Worm (Caenorhabditis elegans) whole organism, midembryonic: ENCODE results near the gene copb-1.
A peak's percentile ranks its signal among the peaks of the same experiment; 100 is the strongest.

Experiments
- T22C8.4 ChIP-seq: fragments of 200-800 bp; sonication (Bioruptor generic); IDR thresholded peaks from 2 replicates; pipeline ENCODE4 v1.3.6; 2022; ENCODE audit warnings: missing genetic modification characterization, missing compliant biosample characterization
- cog-1 ChIP-seq: sonication (generic microtip); optimal IDR thresholded peaks from 2 replicates; lab custom pipeline; 2016; ENCODE audit warnings: missing genetic modification characterization, missing compliant biosample characterization
- flt-1 ChIP-seq: fragments of 200-800 bp; sonication (Bioruptor generic); IDR thresholded peaks from 2 replicates; pipeline ENCODE4 v1.3.6; 2022; ENCODE audit warnings: missing genetic modification characterization, missing compliant biosample characterization
- klf-2 ChIP-seq: fragments of 200-800 bp; sonication (Bioruptor generic); conservative IDR thresholded peaks from 2 replicates; pipeline ENCODE4 v1.3.6; 2022; ENCODE audit warnings: missing genetic modification reagents, missing genetic modification characterization, missing compliant biosample characterization
- med-1 ChIP-seq: sonication (generic microtip); optimal IDR thresholded peaks from 2 replicates; lab custom pipeline; 2017; ENCODE audit warnings: missing genetic modification characterization, mild to moderate bottlenecking, missing compliant biosample characterization, antibody characterized with exemption, missing genetic modification reagents; ENCODE audit not compliant: insufficient read depth
- ref-1 ChIP-seq: fragments of 200-800 bp; sonication (Bioruptor generic); conservative IDR thresholded peaks from 2 replicates; pipeline ENCODE4 v1.3.6; 2022; ENCODE audit warnings: missing genetic modification reagents, missing genetic modification characterization, missing compliant biosample characterization
- tab-1 ChIP-seq: fragments of 200-800 bp; sonication (Bioruptor generic); IDR thresholded peaks from 2 replicates; pipeline ENCODE4 v1.3.6; 2022; ENCODE audit warnings: missing genetic modification characterization, missing compliant biosample characterization
- ztf-23 ChIP-seq: fragments of 200-800 bp; sonication (Bioruptor generic); IDR thresholded peaks from 2 replicates; pipeline ENCODE4 v1.3.6; 2022; ENCODE audit warnings: missing genetic modification reagents, missing genetic modification characterization, missing compliant biosample characterization
- ztf-29 ChIP-seq: fragments of 200-800 bp; sonication (Bioruptor generic); IDR thresholded peaks from 2 replicates; pipeline ENCODE4 v1.3.6; 2022; ENCODE audit warnings: missing genetic modification reagents, missing genetic modification characterization, missing compliant biosample characterization

copb-1 gene

ce11 chrII:3100546-3100945 is 21.9 kb downstream of the copb-1 start, which contains the start of gene srg-24:
srg-24 (minus strand) TSS chrII:3100646.
- TF ChIP-seq klf-2 (no peak), ztf-23 (no peak), tab-1 (GFP tag; lab: Robert Waterston, UW) (no peak), med-1 (GFP tag; lab: Kevin White, UChicago) (no peak), ztf-29 (GFP tag; lab: Robert Waterston, UW) (no peak), cog-1 (tag; lab: Kevin White, UChicago) (no peak), ref-1 (GFP tag; lab: Robert Waterston, UW) (no peak), flt-1 (no peak), T22C8.4 (GFP tag; lab: Robert Waterston, UW) (no peak)

- TF ChIP-seq ztf-23 (no peak), ref-1 (GFP tag; lab: Robert Waterston, UW) (no peak), cog-1 (tag; lab: Kevin White, UChicago) (no peak), klf-2 (no peak), T22C8.4 (GFP tag; lab: Robert Waterston, UW) (no peak), flt-1 (no peak), ztf-29 (GFP tag; lab: Robert Waterston, UW) (no peak), med-1 (GFP tag; lab: Kevin White, UChicago) (no peak), tab-1 (GFP tag; lab: Robert Waterston, UW) (no peak)
Observed at ce11 chrII:3102018-3102417, 23.4 kb downstream of the copb-1 start, which contains the start of gene clec-121. clec-121 (plus strand) TSS chrII:3102318.

DNA sequence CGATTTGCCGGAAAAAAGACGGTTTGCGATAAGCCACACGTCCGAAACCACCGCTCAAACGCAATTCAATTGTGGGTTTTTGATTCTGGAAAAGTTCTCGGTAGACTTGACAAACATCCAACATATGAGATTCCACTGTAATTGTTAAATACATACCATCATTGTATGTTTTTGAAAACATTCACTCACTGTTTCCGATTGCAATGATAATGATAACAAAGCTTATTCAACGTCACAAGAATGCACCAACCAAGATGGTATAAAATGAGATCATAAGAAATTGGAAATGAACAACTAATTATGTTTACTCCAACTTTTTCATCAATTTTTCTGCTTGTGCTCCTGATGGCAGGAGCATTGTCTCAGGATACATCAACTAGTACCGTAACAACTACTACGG is 27.2 kb downstream of the copb-1 start, which contains the start of gene clec-122:
TSS of gene clec-122 (plus strand) at position 301 of the 400 bp plus-strand sequence.
- TF ChIP-seq med-1 (GFP tag; lab: Kevin White, UChicago), result no peak
- TF ChIP-seq ztf-23, result no peak
- no peak for TF ChIP-seq cog-1 (tag; lab: Kevin White, UChicago)
- TF ChIP-seq tab-1 (GFP tag; lab: Robert Waterston, UW), result no peak
- TF ChIP-seq T22C8.4 (GFP tag; lab: Robert Waterston, UW), result no peak
- TF ChIP-seq flt-1, result no peak
- no peak for TF ChIP-seq ztf-29 (GFP tag; lab: Robert Waterston, UW)
- no peak for TF ChIP-seq klf-2
- no peak for TF ChIP-seq ref-1 (GFP tag; lab: Robert Waterston, UW)

- TF ChIP-seq tab-1 (GFP tag; lab: Robert Waterston, UW), result 0 out of 2 replicates have a peak, but pooled peaks have one; percentile 47
- no peak for TF ChIP-seq ztf-23
- no peak for TF ChIP-seq klf-2
- TF ChIP-seq cog-1 (tag; lab: Kevin White, UChicago), result no peak
Observed at ce11 chrII:3108101-3108500, 29.5 kb downstream of the copb-1 start.

ce11 chrII:3109533-3109932 is 30.9 kb downstream of the copb-1 start:
- no peak for TF ChIP-seq tab-1 (GFP tag; lab: Robert Waterston, UW)
- TF ChIP-seq klf-2, result no peak
- TF ChIP-seq ref-1 (GFP tag; lab: Robert Waterston, UW), result no peak
- no peak for TF ChIP-seq med-1 (GFP tag; lab: Kevin White, UChicago)
- no peak for TF ChIP-seq ztf-23

ce11 chrII:3110099-3110498 is 31.5 kb downstream of the copb-1 start:
- TF ChIP-seq ztf-23 (no peak), T22C8.4 (GFP tag; lab: Robert Waterston, UW) (no peak), med-1 (GFP tag; lab: Kevin White, UChicago) (no peak), ref-1 (GFP tag; lab: Robert Waterston, UW) (no peak), cog-1 (tag; lab: Kevin White, UChicago) (no peak), ztf-29 (GFP tag; lab: Robert Waterston, UW) (no peak), tab-1 (GFP tag; lab: Robert Waterston, UW) (no peak), flt-1 (no peak), klf-2 (no peak)

ce11 chrII:3111147-3111546 is 32.6 kb downstream of the copb-1 start, which contains the start of gene Y25C1A.13:
Y25C1A.13 (minus strand) TSS chrII:3111247.
- TF ChIP-seq klf-2, result no peak

- TF ChIP-seq ztf-29 (GFP tag; lab: Robert Waterston, UW) (no peak), ref-1 (GFP tag; lab: Robert Waterston, UW) (no peak), cog-1 (tag; lab: Kevin White, UChicago) (no peak), tab-1 (GFP tag; lab: Robert Waterston, UW) (no peak), T22C8.4 (GFP tag; lab: Robert Waterston, UW) (no peak), flt-1 (no peak), ztf-23 (no peak)
Observed at ce11 chrII:3112313-3112712, 33.7 kb downstream of the copb-1 start, which contains the start of gene Y25C1A.2. Y25C1A.2 (plus strand) TSS chrII:3112613.

ce11 chrII:3113289-3113688 is 34.7 kb downstream of the copb-1 start:
- TF ChIP-seq tab-1 (GFP tag; lab: Robert Waterston, UW), result 0 out of 2 replicates have a peak, but pooled peaks have one; percentile 14
- TF ChIP-seq klf-2, result no peak

DNA sequence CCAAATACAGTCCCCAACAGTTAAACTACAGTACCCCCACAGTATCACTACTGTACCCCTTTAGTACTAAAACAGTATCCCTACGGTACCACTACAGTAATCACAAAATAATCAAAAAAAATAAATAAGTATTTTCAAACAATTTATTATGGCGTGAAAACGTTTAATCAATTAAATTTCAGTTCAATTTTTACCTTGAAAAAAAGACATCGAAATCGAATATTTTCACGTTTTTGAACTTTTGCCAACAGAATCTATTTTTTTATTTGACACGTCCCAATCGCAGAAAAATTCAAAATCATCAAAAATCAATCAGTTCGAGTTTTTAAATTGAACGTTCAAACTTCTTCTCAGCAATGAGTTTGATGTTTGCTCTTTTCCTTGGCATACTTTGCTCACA is 35.3 kb downstream of the copb-1 start, which contains the start of gene clec-123:
TSS of gene clec-123 (plus strand) at position 301 of the 400 bp plus-strand sequence.
- TF ChIP-seq cog-1 (tag; lab: Kevin White, UChicago) (no peak), klf-2 (no peak)

ce11 chrII:3117471-3117870 is 38.9 kb downstream of the copb-1 start, which contains the start of gene T10D4.7:
T10D4.7 (plus strand) TSS chrII:3117771.
- TF ChIP-seq med-1 (GFP tag; lab: Kevin White, UChicago), result no peak
- no peak for TF ChIP-seq klf-2
- no peak for TF ChIP-seq T22C8.4 (GFP tag; lab: Robert Waterston, UW)
- TF ChIP-seq ztf-29 (GFP tag; lab: Robert Waterston, UW), result no peak
- no peak for TF ChIP-seq ztf-23
- TF ChIP-seq tab-1 (GFP tag; lab: Robert Waterston, UW), result no peak
- no peak for TF ChIP-seq flt-1
- no peak for TF ChIP-seq ref-1 (GFP tag; lab: Robert Waterston, UW)
- no peak for TF ChIP-seq cog-1 (tag; lab: Kevin White, UChicago)
